Worm (Caenorhabditis elegans) whole organism, late embryonic: Measurements from ENCODE around the gene T11B7.2.

Experiments used
- C38D4.7 ChIP-seq: fragments of 200-800 bp; sonication (Bioruptor generic); optimal IDR thresholded peaks from 2 replicates; lab custom pipeline; 2018; ENCODE audit warnings: mild to moderate bottlenecking, missing genetic modification characterization, moderate library complexity, missing compliant biosample characterization
- K09A11.1 ChIP-seq: sonication (generic microtip); optimal IDR thresholded peaks from 2 replicates; lab custom pipeline; 2017; ENCODE audit warnings: antibody characterized with exemption, mild to moderate bottlenecking, missing genetic modification characterization, missing compliant biosample characterization; ENCODE audit not compliant: insufficient read depth
- ceh-14 ChIP-seq: sonication (generic microtip); optimal IDR thresholded peaks from 2 replicates; lab custom pipeline; 2016; ENCODE audit warnings: missing genotype, missing genetic modification characterization, missing compliant biosample characterization
- ceh-18 ChIP-seq: sonication (generic microtip); optimal IDR thresholded peaks from 2 replicates; lab custom pipeline; 2016; ENCODE audit warnings: missing genetic modification characterization, missing compliant biosample characterization
- ceh-19 ChIP-seq: fragments of 200-800 bp; sonication (Bioruptor generic); optimal IDR thresholded peaks from 2 replicates; lab custom pipeline; 2018; ENCODE audit warnings: mild to moderate bottlenecking, missing genetic modification characterization, missing compliant biosample characterization
- ceh-45 ChIP-seq: fragments of 200-800 bp; sonication (Bioruptor generic); IDR thresholded peaks from 2 replicates; pipeline ENCODE4 v1.3.6; 2022; ENCODE audit warnings: missing genetic modification reagents, missing genetic modification characterization, missing compliant biosample characterization
- ceh-48 ChIP-seq: sonication (generic microtip); optimal IDR thresholded peaks from 2 replicates; lab custom pipeline; 2016; ENCODE audit warnings: missing genetic modification characterization, inconsistent platforms, missing compliant biosample characterization
- ceh-9 ChIP-seq: sonication (generic microtip); optimal IDR thresholded peaks from 2 replicates; lab custom pipeline; 2016; ENCODE audit warnings: mild to moderate bottlenecking, missing genetic modification characterization, inconsistent platforms, missing compliant biosample characterization
- che-1 ChIP-seq: sonication (generic microtip); optimal IDR thresholded peaks from 2 replicates; lab custom pipeline; 2016; ENCODE audit warnings: mild to moderate bottlenecking, missing genetic modification characterization, missing compliant biosample characterization
- dve-1 ChIP-seq: sonication (generic microtip); optimal IDR thresholded peaks from 2 replicates; lab custom pipeline; 2017; ENCODE audit warnings: antibody characterized with exemption, mild to moderate bottlenecking, missing genetic modification characterization, missing compliant biosample characterization
- elt-2 ChIP-seq: sonication (generic microtip); optimal IDR thresholded peaks from 2 replicates; lab custom pipeline; 2016; ENCODE audit warnings: missing genetic modification reagents, missing genetic modification characterization, missing compliant biosample characterization
- eyg-1 ChIP-seq: sonication (generic microtip); optimal IDR thresholded peaks from 2 replicates; lab custom pipeline; 2016; ENCODE audit warnings: missing genotype, missing genetic modification characterization, missing compliant biosample characterization
- gmeb-2 ChIP-seq: sonication (generic microtip); optimal IDR thresholded peaks from 2 replicates; lab custom pipeline; 2016; ENCODE audit warnings: missing genetic modification characterization, inconsistent platforms, missing compliant biosample characterization
- hlh-30 ChIP-seq: sonication (generic microtip); optimal IDR thresholded peaks from 2 replicates; lab custom pipeline; 2017; ENCODE audit warnings: antibody characterized with exemption, missing genetic modification characterization, missing compliant biosample characterization; ENCODE audit not compliant: insufficient read depth
- hlh-6 ChIP-seq: sonication (generic microtip); optimal IDR thresholded peaks from 2 replicates; lab custom pipeline; 2016; ENCODE audit warnings: missing genotype, missing genetic modification characterization, missing compliant biosample characterization
- lin-11 ChIP-seq: fragments of 200-800 bp; sonication (Bioruptor generic); optimal IDR thresholded peaks from 2 replicates; lab custom pipeline; 2018; ENCODE audit warnings: mild to moderate bottlenecking, missing genetic modification characterization, missing compliant biosample characterization
- madf-2 ChIP-seq: sonication (generic microtip); optimal IDR thresholded peaks from 2 replicates; lab custom pipeline; 2017; ENCODE audit warnings: missing genetic modification characterization, missing compliant biosample characterization
- nfya-1 ChIP-seq: sonication (generic microtip); optimal IDR thresholded peaks from 2 replicates; lab custom pipeline; 2017; ENCODE audit warnings: missing genetic modification characterization, mild to moderate bottlenecking, missing compliant biosample characterization, antibody characterized with exemption, moderate library complexity
- nhr-11 ChIP-seq: fragments of 150-350 bp; optimal IDR thresholded peaks from 2 replicates; lab custom pipeline; 2014; ENCODE audit warnings: missing biosample characterization, missing genetic modification characterization
- npax-4 ChIP-seq: sonication (generic microtip); optimal IDR thresholded peaks from 2 replicates; lab custom pipeline; 2016; ENCODE audit warnings: missing genetic modification characterization, missing compliant biosample characterization
- pax-1 ChIP-seq: fragments of 150-350 bp; optimal IDR thresholded peaks from 2 replicates; lab custom pipeline; 2014; ENCODE audit warnings: missing biosample characterization, missing genetic modification characterization
- pqm-1 ChIP-seq: sonication (generic microtip); optimal IDR thresholded peaks from 2 replicates; lab custom pipeline; 2016; ENCODE audit warnings: missing genetic modification characterization, missing compliant biosample characterization
- pros-1 ChIP-seq: fragments of 150-350 bp; optimal IDR thresholded peaks from 2 replicates; lab custom pipeline; 2014; ENCODE audit warnings: missing biosample characterization, missing genetic modification reagents, missing genetic modification characterization
- ref-2 ChIP-seq: sonication (generic microtip); optimal IDR thresholded peaks from 2 replicates; lab custom pipeline; 2016; ENCODE audit warnings: missing genetic modification characterization, missing compliant biosample characterization
- rnt-1 ChIP-seq: sonication (generic microtip); optimal IDR thresholded peaks from 2 replicates; lab custom pipeline; 2016; ENCODE audit warnings: missing genetic modification characterization, missing compliant biosample characterization
- sdc-2 ChIP-seq: sonication (generic microtip); optimal IDR thresholded peaks from 2 replicates; lab custom pipeline; 2016; ENCODE audit warnings: missing genotype, missing genetic modification characterization, missing compliant biosample characterization
- tbx-7 ChIP-seq: sonication (generic microtip); optimal IDR thresholded peaks from 2 replicates; lab custom pipeline; 2016; ENCODE audit warnings: missing genotype, missing genetic modification characterization, missing compliant biosample characterization
- unc-3 ChIP-seq, 2 experiments: fragments of 200-800 bp in 1 of 2; sonication (Bioruptor generic) in 1 of 2; sonication (generic microtip) in 1 of 2; conservative IDR thresholded peaks in 1 of 2; optimal IDR thresholded peaks in 1 of 2; 2 replicates each; pipeline versions ENCODE4 v1.3.6 to Lab custom; 2016 to 2022; ENCODE audit warnings: missing compliant biosample characterization in 2 of 2, missing genetic modification characterization in 2 of 2, missing genetic modification reagents in 1 of 2
- unc-55 ChIP-seq: sonication (generic microtip); optimal IDR thresholded peaks from 2 replicates; lab custom pipeline; 2017; ENCODE audit warnings: missing biosample characterization, missing genetic modification reagents, missing genetic modification characterization
- unc-86 ChIP-seq: sonication (generic microtip); optimal IDR thresholded peaks from 2 replicates; lab custom pipeline; 2016; ENCODE audit warnings: missing genetic modification characterization, missing compliant biosample characterization

The T11B7.2 gene

ce11 chrIV:8872958-8873357, 28.6 kb upstream of the T11B7.2 start, which contains the start of gene C09G9.3 (continued):
- TF ChIP-seq C38D4.7: no peak
- TF ChIP-seq dve-1 (tag; lab: Kevin White, UChicago): no peak

- TF ChIP-seq ref-2 (no peak), unc-3 (GFP tag; conservative IDR thresholded peaks at IDR 0.05; lab: Robert Waterston, UW) (no peak), unc-3 (tag; optimal IDR thresholded peaks at IDR 0.05; lab: Kevin White, UChicago) (no peak), pqm-1 (tag; lab: Kevin White, UChicago) (no peak), hlh-30 (tag; lab: Kevin White, UChicago) (no peak), nfya-1 (tag; lab: Kevin White, UChicago) (peak; percentile 13), unc-86 (tag; lab: Kevin White, UChicago) (no peak), pax-1 (tag; lab: Kevin White, UChicago) (no peak), gmeb-2 (tag; lab: Kevin White, UChicago) (no peak), elt-2 (tag; lab: Kevin White, UChicago) (peak; percentile 7)
- TF ChIP-seq, all 69 proteins: peak for 2
Measured at ce11 chrIV:8869624-8870023, 25.3 kb upstream of the T11B7.2 start, which contains the start of gene npp-23. npp-23 (minus strand) TSS chrIV:8869679.

ce11 chrIV:8867562-8867961, 23.2 kb upstream of the T11B7.2 start:
- TF ChIP-seq ceh-9 (tag; lab: Kevin White, UChicago) (no peak), lin-11 (no peak), eyg-1 (tag; lab: Kevin White, UChicago) (no peak), elt-2 (tag; lab: Kevin White, UChicago) (no peak), K09A11.1 (tag; lab: Kevin White, UChicago) (no peak)

DNA sequence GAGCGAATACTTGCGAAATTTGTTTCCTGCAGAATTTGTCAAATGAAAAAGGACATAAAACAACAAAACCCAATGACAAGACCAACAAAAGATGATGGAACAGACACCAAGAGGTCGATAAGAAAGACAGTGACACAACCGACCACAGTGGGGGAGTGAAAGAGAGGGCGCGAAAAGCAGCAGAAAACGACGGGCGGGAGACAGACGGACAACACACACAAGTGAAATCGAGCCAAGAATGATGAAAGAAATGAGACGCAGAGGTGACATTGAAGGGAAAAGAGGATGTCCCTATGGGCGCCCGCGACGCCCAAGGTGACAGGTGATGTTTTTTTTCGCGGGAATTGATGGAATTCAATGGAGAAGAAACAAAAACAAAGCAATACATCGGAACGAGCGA, 21.7 kb upstream of the T11B7.2 start:
- TF ChIP-seq ceh-18 (tag; lab: Kevin White, UChicago) (peak; percentile 72), rnt-1 (peak; percentile 24), unc-55 (GFP tag; lab: Kevin White, UChicago) (peak; percentile 78), ceh-45 (no peak), nfya-1 (tag; lab: Kevin White, UChicago) (peak; percentile 5), hlh-6 (tag; lab: Kevin White, UChicago) (peak; percentile 45)

DNA sequence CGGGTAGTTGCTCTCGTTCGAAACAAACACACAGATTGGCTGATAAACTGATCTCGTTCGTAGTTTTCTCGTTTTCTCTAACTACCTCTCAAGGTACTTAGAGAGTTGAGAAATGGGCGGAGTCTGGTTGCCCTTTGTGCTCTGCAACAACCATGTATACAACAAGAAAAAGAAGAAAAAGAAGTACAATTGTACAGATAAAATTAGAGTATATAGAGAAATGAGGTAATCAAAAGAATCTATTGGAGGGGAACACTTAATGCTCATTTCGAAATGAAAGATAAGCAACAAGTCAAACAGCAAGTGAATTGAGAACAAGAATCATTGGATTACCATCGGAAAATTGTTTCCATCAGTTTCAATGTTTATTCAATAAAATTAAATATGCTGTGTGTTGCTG, 21.0 kb upstream of the T11B7.2 start, which contains the start of gene C09G9.1:
Gene C09G9.1, minus strand, starts transcription at position 143 of the 400 bp plus-strand sequence.
- TF ChIP-seq ceh-9 (tag; lab: Kevin White, UChicago) (no peak), pros-1 (tag; lab: Kevin White, UChicago) (no peak)

ce11 chrIV:8864672-8865071, 20.3 kb upstream of the T11B7.2 start:
- TF ChIP-seq nhr-11 (tag; lab: Kevin White, UChicago): no peak
- no peak for TF ChIP-seq npax-4 (tag; lab: Kevin White, UChicago)
- TF ChIP-seq tbx-7: no peak
- TF ChIP-seq pqm-1 (tag; lab: Kevin White, UChicago): no peak
- no peak for TF ChIP-seq ceh-48
- no peak for TF ChIP-seq elt-2 (tag; lab: Kevin White, UChicago)
- TF ChIP-seq ceh-19: no peak
- TF ChIP-seq sdc-2 (tag; lab: Kevin White, UChicago): no peak
- TF ChIP-seq ceh-14 (tag; lab: Kevin White, UChicago): no peak
- TF ChIP-seq nfya-1 (tag; lab: Kevin White, UChicago): no peak
- no peak for TF ChIP-seq madf-2 (tag; lab: Kevin White, UChicago)

ce11 chrIV:8855963-8856362, 11.6 kb upstream of the T11B7.2 start, which contains the start of gene T11B7.5:
T11B7.5 (minus strand) TSS chrIV:8856063.
- TF ChIP-seq unc-3 (GFP tag; conservative IDR thresholded peaks at IDR 0.05; lab: Robert Waterston, UW) (no peak), unc-3 (tag; optimal IDR thresholded peaks at IDR 0.05; lab: Kevin White, UChicago) (no peak), eyg-1 (tag; lab: Kevin White, UChicago) (no peak), ceh-45 (no peak), madf-2 (tag; lab: Kevin White, UChicago) (no peak), hlh-30 (tag; lab: Kevin White, UChicago) (no peak), nfya-1 (tag; lab: Kevin White, UChicago) (no peak), che-1 (tag; lab: Kevin White, UChicago) (no peak), nhr-11 (tag; lab: Kevin White, UChicago) (no peak)
